Worm (Caenorhabditis elegans): Measurements from ENCODE around the gene C07B5.6.

DNA sequence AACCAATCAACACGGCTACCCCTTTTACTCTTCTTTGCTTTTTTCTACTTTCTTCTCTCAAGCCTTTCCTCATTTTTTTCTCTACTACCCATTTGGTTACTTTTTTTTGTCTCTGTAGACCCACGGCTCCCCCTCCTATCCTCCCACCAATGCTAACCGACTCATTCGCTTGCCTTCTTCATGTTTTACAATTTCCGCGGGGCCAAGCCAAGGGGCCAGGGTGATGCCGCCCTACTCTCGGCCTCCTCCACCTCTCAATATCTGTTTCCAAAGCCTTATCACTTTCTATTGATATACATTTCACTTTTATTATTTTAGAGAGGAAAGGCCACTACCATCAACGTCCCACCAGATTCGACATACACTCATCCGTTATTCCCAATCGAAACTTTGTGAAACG is 24.5 kb downstream of the C07B5.6 start, which contains the start of gene F49E2.5:
- TF ChIP-seq nhr-77 (tag; optimal IDR thresholded peaks at IDR 0.05) = no peak
- no peak for TF ChIP-seq lin-13 (GFP tag; optimal IDR thresholded peaks at IDR 0.05)
- no peak for TF ChIP-seq nhr-11 (tag; optimal IDR thresholded peaks at IDR 0.05)
- no peak for TF ChIP-seq nhr-12 (tag; optimal IDR thresholded peaks at IDR 0.05)
- TF ChIP-seq unc-55 (GFP tag; optimal IDR thresholded peaks at IDR 0.05) = no peak
- TF ChIP-seq elt-1 (tag; optimal IDR thresholded peaks at IDR 0.05) = no peak
- TF ChIP-seq aly-2 (tag; optimal IDR thresholded peaks at IDR 0.05) = no peak
- no peak for TF ChIP-seq blmp-1 (tag; optimal IDR thresholded peaks at IDR 0.05; ENCODE audit: insufficient read depth)
- TF ChIP-seq nhr-23 (tag; optimal IDR thresholded peaks at IDR 0.05) = no peak
- TF ChIP-seq ama-1 (optimal IDR thresholded peaks at IDR 0.05) = no peak
- TF ChIP-seq skn-1 (tag; optimal IDR thresholded peaks at IDR 0.05) = no peak
- no peak for TF ChIP-seq nhr-237 (tag; optimal IDR thresholded peaks at IDR 0.05)
- TF ChIP-seq sma-9 (GFP tag; optimal IDR thresholded peaks at IDR 0.05) = no peak
- no peak for TF ChIP-seq sma-9 (tag; optimal IDR thresholded peaks at IDR 0.05)
- TF ChIP-seq snpc-4 (tag; optimal IDR thresholded peaks at IDR 0.05) = no peak
